Fruit fly (Drosophila melanogaster) whole organism, wandering third instar larva: ENCODE measurements around the gene CG32022.
A peak's percentile ranks its signal among the peaks of the same experiment; 100 is the strongest.

Experiments used
- Abd-B ChIP-seq: fragments of >200 bp; optimal IDR thresholded peaks from 2 replicates; lab custom pipeline; 2017; ENCODE audit warnings: missing biosample characterization, missing genetic modification characterization
- CG32264 ChIP-seq: fragments of 200-800 bp; sonication (Bioruptor generic); optimal IDR thresholded peaks from 2 replicates; lab custom pipeline; 2016; ENCODE audit warnings: missing biosample characterization, missing genetic modification characterization
- CG9705 ChIP-seq: fragments of 200-800 bp; sonication (Bioruptor generic); optimal IDR thresholded peaks from 2 replicates; lab custom pipeline; 2018; ENCODE audit warnings: missing biosample characterization, mild to moderate bottlenecking, missing genetic modification characterization
- CrebA ChIP-seq: fragments of 200-800 bp; sonication (Bioruptor generic); optimal IDR thresholded peaks from 2 replicates; lab custom pipeline; 2016; ENCODE audit warnings: missing biosample characterization, mild to moderate bottlenecking, missing genetic modification characterization, borderline replicate concordance
- Dfd ChIP-seq: fragments of >200 bp; optimal IDR thresholded peaks from 2 replicates; lab custom pipeline; 2017; ENCODE audit warnings: missing biosample characterization, missing genetic modification characterization
- Dif ChIP-seq: fragments of 200-275, 200-300 bp; sonication (Bioruptor generic); optimal IDR thresholded peaks from 2 replicates; lab custom pipeline; 2018; ENCODE audit warnings: missing biosample characterization, missing genetic modification characterization; ENCODE audit not compliant: partially characterized antibody
- GATAd ChIP-seq: sonication (Bioruptor generic); optimal IDR thresholded peaks from 2 replicates; lab custom pipeline; 2016; ENCODE audit warnings: missing biosample characterization, missing genetic modification characterization
- HLH106 ChIP-seq: fragments of 200-800 bp; optimal IDR thresholded peaks from 3 replicates; lab custom pipeline; 2019; ENCODE audit warnings: missing biosample characterization, mild to moderate bottlenecking, missing genetic modification characterization, moderate library complexity
- Hnf4 ChIP-seq: fragments of 200-800 bp; sonication (Bioruptor generic); optimal IDR thresholded peaks from 2 replicates; lab custom pipeline; 2016; ENCODE audit warnings: missing biosample characterization, mild to moderate bottlenecking, missing genetic modification characterization
- Hr78 ChIP-seq: fragments of >200 bp; optimal IDR thresholded peaks from 2 replicates; lab custom pipeline; 2017; ENCODE audit warnings: missing biosample characterization, missing genetic modification characterization
- Hr83 ChIP-seq: fragments of 200-300 bp; sonication (Bioruptor generic); optimal IDR thresholded peaks from 2 replicates; lab custom pipeline; 2016; ENCODE audit warnings: missing biosample characterization, mild to moderate bottlenecking, missing genetic modification characterization, moderate library complexity; ENCODE audit not compliant: poor library complexity, severe bottlenecking
- Jra ChIP-seq: sonication (Bioruptor generic); optimal IDR thresholded peaks from 2 replicates; lab custom pipeline; 2016; ENCODE audit warnings: missing biosample characterization, missing genetic modification characterization
- Mio ChIP-seq: sonication (Bioruptor generic); optimal IDR thresholded peaks from 2 replicates; lab custom pipeline; 2016; ENCODE audit warnings: missing biosample characterization, missing genetic modification characterization
- Myc ChIP-seq: fragments of >200 bp; optimal IDR thresholded peaks from 2 replicates; lab custom pipeline; 2017
- N ChIP-seq: fragments of >200 bp; optimal IDR thresholded peaks from 2 replicates; lab custom pipeline; 2018; ENCODE audit warnings: missing biosample characterization, missing external identifiers, missing genetic modification characterization
- OdsH ChIP-seq: fragments of 200-800 bp; sonication (Bioruptor generic); optimal IDR thresholded peaks from 2 replicates; lab custom pipeline; 2016; ENCODE audit warnings: missing biosample characterization, mild to moderate bottlenecking, missing genetic modification characterization
- Rel ChIP-seq, 2 experiments: fragments of 200-800 bp; sonication (Bioruptor generic) in 1 of 2; optimal IDR thresholded peaks; 2 replicates in 1 of 2; 3 replicates in 1 of 2; lab custom pipeline; 2016 to 2019; ENCODE audit warnings: mild to moderate bottlenecking in 2 of 2, missing biosample characterization in 2 of 2, missing genetic modification characterization in 2 of 2, moderate library complexity in 1 of 2
- Sp1 ChIP-seq: fragments of 200-800 bp; sonication (Bioruptor generic); optimal IDR thresholded peaks from 3 replicates; lab custom pipeline; 2019; ENCODE audit warnings: missing biosample characterization, mild to moderate bottlenecking, missing genetic modification characterization, moderate library complexity
- Vsx2 ChIP-seq: fragments of 200-300, 225-300 bp; sonication (Bioruptor generic); optimal IDR thresholded peaks from 2 replicates; lab custom pipeline; 2018; ENCODE audit warnings: missing biosample characterization, missing genetic modification characterization; ENCODE audit not compliant: partially characterized antibody
- br ChIP-seq: fragments of 200-800 bp; sonication (Bioruptor generic); optimal IDR thresholded peaks from 2 replicates; lab custom pipeline; 2016; ENCODE audit warnings: missing biosample characterization, missing genetic modification characterization
- brk ChIP-seq: fragments of 200-800 bp; sonication (Bioruptor generic); optimal IDR thresholded peaks from 2 replicates; lab custom pipeline; 2016; ENCODE audit warnings: missing biosample characterization, mild to moderate bottlenecking, missing genetic modification characterization
- dl ChIP-seq, 2 experiments: fragments of 175-275, 200-275 bp in 1 of 2; fragments of 200-275 bp in 1 of 2; sonication (Bioruptor generic); optimal IDR thresholded peaks; lab custom pipeline; 2018; ENCODE audit warnings: mild to moderate bottlenecking in 2 of 2, missing biosample characterization in 2 of 2, missing genetic modification characterization in 2 of 2, moderate library complexity in 2 of 2; ENCODE audit not compliant: partially characterized antibody in 2 of 2, insufficient read depth in 1 of 2
- dsf ChIP-seq: sonication (Bioruptor generic); optimal IDR thresholded peaks from 2 replicates; lab custom pipeline; 2016; ENCODE audit warnings: missing biosample characterization, missing genetic modification characterization, borderline replicate concordance
- ey ChIP-seq: fragments of 200-800 bp; sonication (Bioruptor generic); optimal IDR thresholded peaks from 2 replicates; lab custom pipeline; 2016; ENCODE audit warnings: missing biosample characterization, missing genetic modification characterization
- foxo ChIP-seq, 2 experiments: fragments of 200-800 bp; sonication (Bioruptor generic); optimal IDR thresholded peaks; 2 replicates in 1 of 2; 3 replicates in 1 of 2; lab custom pipeline; 2016 to 2017; ENCODE audit warnings: missing biosample characterization in 2 of 2, missing genetic modification characterization in 2 of 2
- fru ChIP-seq: fragments of 200-800 bp; sonication (Bioruptor generic); optimal IDR thresholded peaks from 3 replicates; lab custom pipeline; 2016; ENCODE audit warnings: missing biosample characterization, mild to moderate bottlenecking, missing genetic modification characterization
- h ChIP-seq: fragments of 200-800 bp; sonication (Bioruptor generic); optimal IDR thresholded peaks from 3 replicates; lab custom pipeline; 2016; ENCODE audit warnings: missing biosample characterization, mild to moderate bottlenecking, missing genetic modification characterization
- jim ChIP-seq: fragments of 175-275, 200-325 bp; sonication (Bioruptor generic); optimal IDR thresholded peaks from 2 replicates; lab custom pipeline; 2016; ENCODE audit warnings: missing biosample characterization, mild to moderate bottlenecking, missing genetic modification characterization
- lola ChIP-seq: fragments of >200 bp; optimal IDR thresholded peaks from 2 replicates; lab custom pipeline; 2017; ENCODE audit warnings: missing biosample characterization, missing genetic modification characterization
- pan ChIP-seq: fragments of >200 bp; optimal IDR thresholded peaks from 2 replicates; lab custom pipeline; 2017
- psq ChIP-seq: fragments of 200-800 bp; sonication (Bioruptor generic); optimal IDR thresholded peaks from 3 replicates; lab custom pipeline; 2017; ENCODE audit warnings: missing biosample characterization, mild to moderate bottlenecking, missing genetic modification characterization, moderate library complexity
- rgr ChIP-seq: fragments of 200-800 bp; sonication (Bioruptor generic); optimal IDR thresholded peaks from 3 replicates; lab custom pipeline; 2016; ENCODE audit warnings: missing biosample characterization, mild to moderate bottlenecking, missing genetic modification characterization
- sage ChIP-seq: fragments of 200-800 bp; sonication (Bioruptor generic); optimal IDR thresholded peaks from 2 replicates; lab custom pipeline; 2016; ENCODE audit warnings: missing biosample characterization, mild to moderate bottlenecking, missing genetic modification characterization
- sv ChIP-seq: fragments of 200-800 bp; sonication (Bioruptor generic); optimal IDR thresholded peaks from 3 replicates; lab custom pipeline; 2016; ENCODE audit warnings: missing biosample characterization, missing genetic modification characterization
- tai ChIP-seq: sonication (Bioruptor generic); optimal IDR thresholded peaks from 2 replicates; lab custom pipeline; 2016; ENCODE audit warnings: missing biosample characterization, missing genetic modification characterization
- usp ChIP-seq: fragments of >200 bp; optimal IDR thresholded peaks from 2 replicates; lab custom pipeline; 2017; ENCODE audit warnings: missing biosample characterization, missing genetic modification characterization
- woc ChIP-seq: sonication (Bioruptor generic); optimal IDR thresholded peaks from 2 replicates; lab custom pipeline; 2016; ENCODE audit warnings: missing biosample characterization, mild to moderate bottlenecking, missing genetic modification characterization

Gene CG32022

dm6 chr3L:8690630-8691029 lies 30.4 kb downstream of the CG32022 start:
- TF ChIP-seq psq (GFP tag; lab: Kevin White, UChicago) = no peak
- TF ChIP-seq Hr78 (GFP tag; lab: Kevin White, UChicago) = no peak
- no peak for TF ChIP-seq dsf (GFP tag; lab: Kevin White, UChicago)
- no peak for TF ChIP-seq ey (GFP tag; lab: Kevin White, UChicago)
- no peak for TF ChIP-seq Myc (lab: Kevin White, UChicago)
- TF ChIP-seq CrebA (GFP tag; lab: Kevin White, UChicago) = no peak
- no peak for TF ChIP-seq woc
- no peak for TF ChIP-seq h
- TF ChIP-seq rgr (GFP tag; lab: Kevin White, UChicago) = no peak
- TF ChIP-seq CG32264 (GFP tag; lab: Kevin White, UChicago) = no peak
- TF ChIP-seq lola (GFP tag; lab: Kevin White, UChicago) = no peak
- TF ChIP-seq Sp1 (GFP tag; lab: Kevin White, UChicago) = no peak
- no peak for TF ChIP-seq brk (GFP tag; lab: Kevin White, UChicago)
- TF ChIP-seq Jra (GFP tag; lab: Kevin White, UChicago) = no peak
- TF ChIP-seq HLH106 (tag; lab: Kevin White, UChicago) = no peak
- TF ChIP-seq Dif (GFP tag; lab: Kevin White, UChicago) = no peak
- no peak for TF ChIP-seq dl (GFP tag; optimal IDR thresholded peaks at IDR 0.05; lab: Kevin White, UChicago; ENCODE audit: insufficient read depth in 1 of 2, partially characterized antibody in 2 of 2)
- TF ChIP-seq Hr83 (GFP tag; lab: Kevin White, UChicago) = no peak
- no peak for TF ChIP-seq Mio (GFP tag; lab: Kevin White, UChicago)
- TF ChIP-seq foxo (GFP tag; optimal IDR thresholded peaks at IDR 0.05; lab: Kevin White, UChicago) = no peak

DNA sequence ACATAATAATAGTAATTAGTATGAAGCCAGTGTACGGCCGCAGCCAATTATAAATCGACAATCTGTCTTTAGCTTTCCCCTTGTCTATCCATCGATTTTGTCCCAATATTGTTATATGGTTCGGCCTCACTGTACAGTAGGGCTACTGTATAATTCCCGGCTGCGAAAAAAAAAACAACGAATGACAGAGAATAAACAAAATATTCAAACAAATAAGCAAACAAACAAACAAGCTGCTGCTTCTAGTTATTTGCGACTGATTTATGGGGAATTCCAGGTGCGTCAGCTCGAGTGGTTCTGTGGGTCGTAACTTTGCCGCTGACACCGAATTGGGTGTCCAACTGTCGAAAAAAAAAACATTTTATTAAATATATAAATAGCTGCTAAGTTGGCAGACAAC lies 31.4 kb downstream of the CG32022 start:
- TF ChIP-seq tai (GFP tag; lab: Kevin White, UChicago) = no peak
- no peak for TF ChIP-seq HLH106 (tag; lab: Kevin White, UChicago)
- no peak for TF ChIP-seq Jra (GFP tag; lab: Kevin White, UChicago)
- no peak for TF ChIP-seq GATAd (GFP tag; lab: Kevin White, UChicago)
- no peak for TF ChIP-seq pan
- TF ChIP-seq jim (GFP tag; lab: Kevin White, UChicago) = no peak
- no peak for TF ChIP-seq CG32264 (GFP tag; lab: Kevin White, UChicago)
- no peak for TF ChIP-seq Hr78 (GFP tag; lab: Kevin White, UChicago)
- TF ChIP-seq Rel (GFP tag; optimal IDR thresholded peaks at IDR 0.05; lab: Kevin White, UChicago) = no peak
- peak; percentile 11 for TF ChIP-seq Rel (tag; optimal IDR thresholded peaks at IDR 0.05; lab: Kevin White, UChicago)
- TF ChIP-seq Hnf4 = no peak
- no peak for TF ChIP-seq usp (GFP tag; lab: Kevin White, UChicago)
- TF ChIP-seq dsf (GFP tag; lab: Kevin White, UChicago) = no peak
- no peak for TF ChIP-seq Mio (GFP tag; lab: Kevin White, UChicago)
- TF ChIP-seq Hr83 (GFP tag; lab: Kevin White, UChicago) = peak; percentile 13
- TF ChIP-seq Vsx2 = no peak
- no peak for TF ChIP-seq N (GFP tag; lab: Kevin White, UChicago)
- no peak for TF ChIP-seq woc
- no peak for TF ChIP-seq rgr (GFP tag; lab: Kevin White, UChicago)
- TF ChIP-seq CrebA (GFP tag; lab: Kevin White, UChicago) = no peak
- TF ChIP-seq sv = no peak
- TF ChIP-seq OdsH = no peak
- TF ChIP-seq Abd-B = no peak
- TF ChIP-seq fru (GFP tag; lab: Kevin White, UChicago) = peak; percentile 2
- TF ChIP-seq Dfd (GFP tag; lab: Kevin White, UChicago) = no peak
- no peak for TF ChIP-seq sage

- no peak for TF ChIP-seq Dif (GFP tag; lab: Kevin White, UChicago)
- no peak for TF ChIP-seq Mio (GFP tag; lab: Kevin White, UChicago)
- peak; percentile 68 for TF ChIP-seq h
- no peak for TF ChIP-seq Vsx2
- peak; percentile 40 for TF ChIP-seq br (GFP tag; lab: Kevin White, UChicago)
- TF ChIP-seq Sp1 (GFP tag; lab: Kevin White, UChicago) = peak; percentile 10
- TF ChIP-seq jim (GFP tag; lab: Kevin White, UChicago) = peak; percentile 43
- no peak for TF ChIP-seq CG32264 (GFP tag; lab: Kevin White, UChicago)
- TF ChIP-seq N (GFP tag; lab: Kevin White, UChicago) = no peak
- peak; percentile 7 for TF ChIP-seq ey (GFP tag; lab: Kevin White, UChicago)
- peak; percentile 37 for TF ChIP-seq rgr (GFP tag; lab: Kevin White, UChicago)
- TF ChIP-seq Hnf4 = no peak
- no peak for TF ChIP-seq Jra (GFP tag; lab: Kevin White, UChicago)
- peak in 1 of 2 experiments; percentile 2 for TF ChIP-seq foxo (GFP tag; optimal IDR thresholded peaks at IDR 0.05; lab: Kevin White, UChicago)
- TF ChIP-seq psq (GFP tag; lab: Kevin White, UChicago) = peak; percentile 3
- no peak for TF ChIP-seq Rel (GFP tag; optimal IDR thresholded peaks at IDR 0.05; lab: Kevin White, UChicago)
- peak; percentile 17 for TF ChIP-seq Rel (tag; optimal IDR thresholded peaks at IDR 0.05; lab: Kevin White, UChicago)
- TF ChIP-seq fru (GFP tag; lab: Kevin White, UChicago) = peak; percentile 67
- TF ChIP-seq CG9705 (GFP tag; lab: Kevin White, UChicago) = no peak
Measured at dm6 chr3L:8688694-8689291, 32.3 kb downstream of the CG32022 start.
